Worm (Caenorhabditis elegans): ENCODE measurements around the gene F47B8.13.

The F47B8.13 gene

ce11 chrV:14333116-14333515 is 13.6 kb upstream of the F47B8.13 start, which contains the start of gene srm-4:
TSS of gene srm-4 (plus strand) at chrV:14333416.
- no peak for TF ChIP-seq unc-3 (GFP tag; conservative IDR thresholded peaks at IDR 0.05)
- no peak for TF ChIP-seq unc-3 (tag; optimal IDR thresholded peaks at IDR 0.05)
- no peak for TF ChIP-seq mec-3 (tag; optimal IDR thresholded peaks at IDR 0.05; ENCODE audit: borderline replicate concordance)
- no peak for TF ChIP-seq unc-55 (GFP tag; optimal IDR thresholded peaks at IDR 0.05)
- TF ChIP-seq dve-1 (tag; optimal IDR thresholded peaks at IDR 0.05), result no peak
- TF ChIP-seq F13H6.1 (tag; optimal IDR thresholded peaks at IDR 0.05), result no peak
- no peak for TF ChIP-seq C38D4.7 (GFP tag; optimal IDR thresholded peaks at IDR 0.05)
- TF ChIP-seq ceh-18 (tag; optimal IDR thresholded peaks at IDR 0.05), result no peak
- TF ChIP-seq npax-4 (tag; optimal IDR thresholded peaks at IDR 0.05), result no peak
- TF ChIP-seq hlh-15 (tag; optimal IDR thresholded peaks at IDR 0.05), result no peak
- no peak for TF ChIP-seq pros-1 (tag; optimal IDR thresholded peaks at IDR 0.05)
- TF ChIP-seq ceh-30 (tag; optimal IDR thresholded peaks at IDR 0.05), result no peak
- TF ChIP-seq odd-2 (tag; optimal IDR thresholded peaks at IDR 0.05), result no peak
- no peak for TF ChIP-seq fkh-6 (tag; optimal IDR thresholded peaks at IDR 0.05)
- TF ChIP-seq pqm-1 (tag; optimal IDR thresholded peaks at IDR 0.05), result no peak
- TF ChIP-seq K09A11.1 (tag; optimal IDR thresholded peaks at IDR 0.05; ENCODE audit: insufficient read depth), result no peak
- no peak for TF ChIP-seq hlh-8 (tag; optimal IDR thresholded peaks at IDR 0.05)

ce11 chrV:14331477-14331876 is 11.9 kb upstream of the F47B8.13 start, which contains the start of gene F47B8.8:
TSS of gene F47B8.8 (plus strand) at chrV:14331733.
- no peak for TF ChIP-seq elt-2 (tag; optimal IDR thresholded peaks at IDR 0.05)
- TF ChIP-seq ceh-6 (GFP tag; optimal IDR thresholded peaks at IDR 0.05), result no peak
- TF ChIP-seq lim-6 (tag; optimal IDR thresholded peaks at IDR 0.05), result no peak
- TF ChIP-seq sdc-2 (tag; optimal IDR thresholded peaks at IDR 0.05), result no peak
- TF ChIP-seq ttx-3 (tag; optimal IDR thresholded peaks at IDR 0.05), result no peak
- TF ChIP-seq nhr-11 (tag; optimal IDR thresholded peaks at IDR 0.05), result no peak
- no peak for TF ChIP-seq hlh-30 (tag; optimal IDR thresholded peaks at IDR 0.05; ENCODE audit: insufficient read depth)
- TF ChIP-seq ztf-16 (tag; optimal IDR thresholded peaks at IDR 0.05), result no peak

DNA sequence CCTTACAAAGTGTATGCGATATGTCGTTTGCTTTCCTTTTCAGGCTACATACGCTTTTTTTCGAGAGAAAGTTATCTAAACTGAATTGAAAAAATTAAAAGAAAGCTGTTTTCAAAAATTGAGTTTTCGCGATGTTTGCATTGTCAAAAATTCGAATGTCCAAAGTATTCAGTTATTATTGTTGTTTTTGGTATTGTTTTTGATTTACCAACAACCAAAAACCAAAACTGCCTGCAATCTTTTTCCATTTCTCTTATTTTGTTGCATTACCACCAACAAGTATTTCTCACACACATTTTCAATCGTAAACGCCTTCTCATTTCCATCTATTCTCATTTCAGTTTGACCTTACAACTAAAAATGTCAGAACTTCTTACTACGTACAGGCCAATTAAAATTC is 9.3 kb upstream of the F47B8.13 start, which contains the start of gene pepm-1:
Gene pepm-1, plus strand, starts transcription at position 301 of the 400 bp plus-strand sequence.
- TF ChIP-seq syd-9 (tag; optimal IDR thresholded peaks at IDR 0.05) (no peak), odd-2 (tag; optimal IDR thresholded peaks at IDR 0.05) (no peak), ceh-6 (GFP tag; optimal IDR thresholded peaks at IDR 0.05) (no peak), lim-6 (tag; optimal IDR thresholded peaks at IDR 0.05) (no peak), unc-55 (GFP tag; optimal IDR thresholded peaks at IDR 0.05) (no peak), tbx-7 (tag; optimal IDR thresholded peaks at IDR 0.05) (no peak), pha-2 (tag; optimal IDR thresholded peaks at IDR 0.05) (no peak), pqm-1 (tag; optimal IDR thresholded peaks at IDR 0.05) (no peak), mec-3 (tag; optimal IDR thresholded peaks at IDR 0.05; ENCODE audit: borderline replicate concordance) (no peak), unc-86 (tag; optimal IDR thresholded peaks at IDR 0.05) (no peak), ceh-2 (tag; optimal IDR thresholded peaks at IDR 0.05) (no peak), nfya-1 (tag; optimal IDR thresholded peaks at IDR 0.05) (no peak), ztf-16 (tag; optimal IDR thresholded peaks at IDR 0.05) (no peak), ceh-14 (tag; optimal IDR thresholded peaks at IDR 0.05) (no peak), madf-2 (tag; optimal IDR thresholded peaks at IDR 0.05) (no peak), Y22D7AL.16 (tag; optimal IDR thresholded peaks at IDR 0.05) (no peak), gmeb-2 (tag; optimal IDR thresholded peaks at IDR 0.05) (no peak), ceh-22 (tag; optimal IDR thresholded peaks at IDR 0.05) (no peak), tbx-2 (tag; optimal IDR thresholded peaks at IDR 0.05) (no peak), hlh-6 (tag; optimal IDR thresholded peaks at IDR 0.05) (no peak)

ce11 chrV:14327776-14328175 is 8.2 kb upstream of the F47B8.13 start, which contains the start of gene F47B8.5:
TSS of gene F47B8.5 (minus strand) at chrV:14327876.
- TF ChIP-seq unc-86 (tag; optimal IDR thresholded peaks at IDR 0.05), result no peak
- no peak for TF ChIP-seq K02D7.2 (tag; optimal IDR thresholded peaks at IDR 0.05)
- TF ChIP-seq pha-2 (tag; optimal IDR thresholded peaks at IDR 0.05), result no peak
- TF ChIP-seq hlh-6 (tag; optimal IDR thresholded peaks at IDR 0.05), result no peak
- no peak for TF ChIP-seq zip-5 (tag; optimal IDR thresholded peaks at IDR 0.05)
- TF ChIP-seq ceh-22 (tag; optimal IDR thresholded peaks at IDR 0.05), result no peak
- no peak for TF ChIP-seq gmeb-2 (tag; optimal IDR thresholded peaks at IDR 0.05)
- TF ChIP-seq dve-1 (tag; optimal IDR thresholded peaks at IDR 0.05), result no peak
- no peak for TF ChIP-seq pros-1 (tag; optimal IDR thresholded peaks at IDR 0.05)
- TF ChIP-seq fkh-6 (tag; optimal IDR thresholded peaks at IDR 0.05), result no peak
- TF ChIP-seq ceh-45 (GFP tag; IDR thresholded peaks at IDR 0.05), result no peak
- no peak for TF ChIP-seq ref-2 (tag; optimal IDR thresholded peaks at IDR 0.05)
- TF ChIP-seq T23F11.4 (GFP tag; optimal IDR thresholded peaks at IDR 0.05), result no peak
- no peak for TF ChIP-seq odd-2 (tag; optimal IDR thresholded peaks at IDR 0.05)
- no peak for TF ChIP-seq hlh-30 (tag; optimal IDR thresholded peaks at IDR 0.05; ENCODE audit: insufficient read depth)
- no peak for TF ChIP-seq rnt-1 (tag; optimal IDR thresholded peaks at IDR 0.05)
- no peak for TF ChIP-seq ceh-2 (tag; optimal IDR thresholded peaks at IDR 0.05)

All from whole organism, late embryonic.